Fruit fly (Drosophila melanogaster) whole organism, embryonic: ENCODE measurements around the gene CG17325.

Experiments
- Awh ChIP-seq: fragments of 200-800 bp; sonication (Bioruptor generic); IDR thresholded peaks from 2 replicates; pipeline ENCODE4, ENCODE4 v1.3.6; 2022; ENCODE audit warnings: missing biosample characterization, missing genetic modification characterization
- Bdp1 ChIP-seq: fragments of 200-800 bp; sonication (Bioruptor generic); optimal IDR thresholded peaks from 3 replicates; lab custom pipeline; 2016; ENCODE audit warnings: missing biosample characterization, missing genetic modification characterization
- Blimp-1 ChIP-seq: fragments of 200-800 bp; sonication (Bioruptor generic); optimal IDR thresholded peaks from 3 replicates; lab custom pipeline; 2018; ENCODE audit warnings: missing biosample characterization, missing genetic modification characterization, mild to moderate bottlenecking, moderate library complexity, missing genetic modification reagents
- CG10366 ChIP-seq: fragments of 200-800 bp; sonication (Bioruptor generic); IDR thresholded peaks from 2 replicates; pipeline ENCODE4 v1.3.6; 2022; ENCODE audit warnings: missing biosample characterization, missing genetic modification characterization
- CG11560 ChIP-seq: fragments of 200-800 bp; sonication (Bioruptor generic); IDR thresholded peaks from 3 replicates; pipeline ENCODE4 v1.3.6; 2022; ENCODE audit warnings: missing biosample characterization, missing genetic modification characterization
- CG11696 ChIP-seq: fragments of 200-800 bp; sonication (Bioruptor generic); IDR thresholded peaks from 2 replicates; pipeline ENCODE4 v1.3.6; 2022; ENCODE audit warnings: missing biosample characterization, missing genetic modification characterization
- CG12219 ChIP-seq: fragments of 200-800 bp; sonication (Bioruptor generic); optimal IDR thresholded peaks from 3 replicates; lab custom pipeline; 2018; ENCODE audit warnings: missing biosample characterization, mild to moderate bottlenecking, missing genetic modification characterization
- CG17802 ChIP-seq: fragments of 200-800 bp; sonication (Bioruptor generic); optimal IDR thresholded peaks from 2 replicates; lab custom pipeline; 2018; ENCODE audit warnings: missing biosample characterization, mild to moderate bottlenecking, missing genetic modification characterization, moderate library complexity
- CG17829 ChIP-seq: fragments of 200-800 bp; optimal IDR thresholded peaks from 2 replicates; lab custom pipeline; 2019; ENCODE audit warnings: missing biosample characterization, mild to moderate bottlenecking, missing genetic modification characterization, moderate library complexity
- CG34422 ChIP-seq: fragments of 200-800 bp; sonication (Bioruptor generic); IDR thresholded peaks from 3 replicates; pipeline ENCODE4 v1.3.6; 2022; ENCODE audit warnings: missing biosample characterization, missing genetic modification characterization
- CG3726 ChIP-seq: fragments of 200-800 bp; sonication (Bioruptor generic); IDR thresholded peaks from 3 replicates; pipeline ENCODE4, ENCODE4 v1.3.6; 2022; ENCODE audit warnings: missing biosample characterization, missing genetic modification characterization
- CG3847 ChIP-seq: fragments of 200-800 bp; sonication (Bioruptor generic); IDR thresholded peaks from 2 replicates; pipeline ENCODE4 v1.3.6; 2022; ENCODE audit warnings: missing biosample characterization, missing genetic modification characterization
- CG3995 ChIP-seq: fragments of 200-800 bp; sonication (Bioruptor generic); optimal IDR thresholded peaks from 3 replicates; lab custom pipeline; 2016; ENCODE audit warnings: missing biosample characterization, missing genetic modification characterization
- CG4328 ChIP-seq: fragments of 200-800 bp; sonication (Bioruptor generic); optimal IDR thresholded peaks from 3 replicates; lab custom pipeline; 2017; ENCODE audit warnings: missing biosample characterization, missing genetic modification reagents, missing genetic modification characterization
- CG43689 ChIP-seq: fragments of 200-800 bp; sonication (Bioruptor generic); IDR thresholded peaks from 2 replicates; pipeline ENCODE4 v1.3.6; 2022; ENCODE audit warnings: missing biosample characterization, missing genetic modification characterization
- CG6175 ChIP-seq: fragments of 200-800 bp; sonication (Bioruptor generic); IDR thresholded peaks from 3 replicates; pipeline ENCODE4 v1.3.6; 2022; ENCODE audit warnings: missing biosample characterization, missing genetic modification characterization
- CG6854 ChIP-seq: fragments of 200-800 bp; sonication (Bioruptor generic); optimal IDR thresholded peaks from 3 replicates; lab custom pipeline; 2017; ENCODE audit warnings: missing biosample characterization, mild to moderate bottlenecking, missing genetic modification characterization
- CG7271 ChIP-seq: fragments of 200-800 bp; sonication (Bioruptor generic); optimal IDR thresholded peaks from 2 replicates; lab custom pipeline; 2018; ENCODE audit warnings: missing biosample characterization, mild to moderate bottlenecking, missing genetic modification characterization, moderate library complexity
- CG7786 ChIP-seq: fragments of 200-800 bp; sonication (Bioruptor generic); optimal IDR thresholded peaks from 2 replicates; lab custom pipeline; 2016; ENCODE audit warnings: missing biosample characterization, missing genetic modification characterization
- CG8089 ChIP-seq: fragments of 200-800 bp; sonication (Bioruptor generic); optimal IDR thresholded peaks from 3 replicates; lab custom pipeline; 2016; ENCODE audit warnings: missing biosample characterization, missing genetic modification characterization
- CG8478 ChIP-seq: fragments of >200 bp; optimal IDR thresholded peaks from 2 replicates; lab custom pipeline; 2018
- CG8944 ChIP-seq: fragments of 200-800 bp; sonication (Bioruptor generic); optimal IDR thresholded peaks from 3 replicates; lab custom pipeline; 2016; ENCODE audit warnings: missing biosample characterization, missing genetic modification characterization
- CG9437 ChIP-seq: fragments of 200-800 bp; sonication (Bioruptor generic); optimal IDR thresholded peaks from 2 replicates; lab custom pipeline; 2018; ENCODE audit warnings: missing biosample characterization, mild to moderate bottlenecking, missing genetic modification characterization
- D19B ChIP-seq: fragments of 200-800 bp; sonication (Bioruptor generic); optimal IDR thresholded peaks from 2 replicates; lab custom pipeline; 2017; ENCODE audit warnings: missing biosample characterization, mild to moderate bottlenecking, missing genetic modification characterization
- Dek ChIP-seq: fragments of 200-800 bp; sonication (Bioruptor generic); optimal IDR thresholded peaks from 3 replicates; lab custom pipeline; 2019; ENCODE audit warnings: missing biosample characterization, mild to moderate bottlenecking, missing genetic modification characterization, moderate library complexity
- E2f2 ChIP-seq: fragments of 200-800 bp; sonication (Bioruptor generic); IDR thresholded peaks from 2 replicates; pipeline ENCODE4 v1.3.6; 2022; ENCODE audit warnings: missing biosample characterization, missing genetic modification characterization
- Ets97D ChIP-seq: fragments of 200-800 bp; sonication (Bioruptor generic); optimal IDR thresholded peaks from 3 replicates; lab custom pipeline; 2016; ENCODE audit warnings: missing biosample characterization, missing genetic modification characterization
- HHEX ChIP-seq: fragments of 200-800 bp; sonication (Bioruptor generic); optimal IDR thresholded peaks from 3 replicates; lab custom pipeline; 2017; ENCODE audit warnings: missing biosample characterization, mild to moderate bottlenecking, missing genetic modification characterization, missing genetic modification reagents
- Myb ChIP-seq: fragments of 200-800 bp; sonication (Bioruptor generic); optimal IDR thresholded peaks from 2 replicates; lab custom pipeline; 2016; ENCODE audit warnings: missing biosample characterization, missing genetic modification characterization
- Neu2 ChIP-seq: fragments of 200-800 bp; sonication (Bioruptor generic); optimal IDR thresholded peaks from 3 replicates; lab custom pipeline; 2016; ENCODE audit warnings: missing biosample characterization, missing genetic modification characterization, borderline replicate concordance
- Poxn ChIP-seq: fragments of 200-800 bp; sonication (Bioruptor generic); IDR thresholded peaks from 2 replicates; pipeline ENCODE4 v1.3.6; 2022; ENCODE audit warnings: missing biosample characterization, missing genetic modification characterization
- Sin3A ChIP-seq: fragments of >200 bp; optimal IDR thresholded peaks from 2 replicates; lab custom pipeline; 2018
- Trl ChIP-seq, 3 experiments: fragments of >200 bp in 2 of 3; fragments of 200-800 bp in 1 of 3; sonication (Bioruptor generic) in 1 of 3; optimal IDR thresholded peaks; 2 replicates in 1 of 3; 3 replicates in 2 of 3; lab custom pipeline; 2016 to 2017; ENCODE audit warnings: missing biosample characterization in 1 of 3, missing genetic modification characterization in 1 of 3
- YL-1 ChIP-seq: fragments of 200-800 bp; sonication (Bioruptor generic); optimal IDR thresholded peaks from 3 replicates; lab custom pipeline; 2017; ENCODE audit warnings: missing biosample characterization, mild to moderate bottlenecking, missing genetic modification characterization
- al ChIP-seq: fragments of 200-800 bp; sonication (Bioruptor generic); IDR thresholded peaks from 2 replicates; pipeline ENCODE4 v1.3.6; 2022; ENCODE audit warnings: missing biosample characterization, missing genetic modification characterization
- az2 ChIP-seq: fragments of 200-800 bp; sonication (Bioruptor generic); optimal IDR thresholded peaks from 3 replicates; lab custom pipeline; 2016; ENCODE audit warnings: missing biosample characterization, missing genetic modification characterization
- bbx ChIP-seq: fragments of 200-800 bp; sonication (Bioruptor generic); IDR thresholded peaks from 2 replicates; pipeline ENCODE4 v1.3.6; 2022; ENCODE audit warnings: missing biosample characterization, missing genetic modification characterization; ENCODE audit not compliant: partially characterized antibody
- bowl ChIP-seq: fragments of 200-800 bp; sonication (Bioruptor generic); IDR thresholded peaks from 2 replicates; pipeline ENCODE4 v1.3.6; 2022; ENCODE audit warnings: missing biosample characterization, missing genetic modification characterization
- bsh ChIP-seq, 2 experiments: fragments of 200-800 bp; sonication (Bioruptor generic); optimal IDR thresholded peaks; 2 replicates each; lab custom pipeline; 2017 to 2018; ENCODE audit warnings: mild to moderate bottlenecking in 2 of 2, missing biosample characterization in 2 of 2, missing genetic modification characterization in 2 of 2, moderate library complexity in 1 of 2
- chif ChIP-seq, 2 experiments: fragments of 200-800 bp; sonication (Bioruptor generic); optimal IDR thresholded peaks; 3 replicates each; lab custom pipeline; 2016; ENCODE audit warnings: missing biosample characterization in 2 of 2, missing genetic modification characterization in 2 of 2
- chn ChIP-seq: fragments of 200-800 bp; sonication (Bioruptor generic); optimal IDR thresholded peaks from 2 replicates; lab custom pipeline; 2016; ENCODE audit warnings: missing biosample characterization, missing genetic modification characterization
- esg ChIP-seq: fragments of 200-800 bp; sonication (Bioruptor generic); conservative IDR thresholded peaks from 2 replicates; pipeline ENCODE4 v1.3.6; 2022; ENCODE audit warnings: missing biosample characterization, missing genetic modification characterization
- grau ChIP-seq: fragments of 200-800 bp; optimal IDR thresholded peaks from 3 replicates; lab custom pipeline; 2019; ENCODE audit warnings: missing biosample characterization, mild to moderate bottlenecking, missing genetic modification characterization, moderate library complexity
- hbn ChIP-seq: fragments of 200-800 bp; sonication (Bioruptor generic); IDR thresholded peaks from 2 replicates; pipeline ENCODE4 v1.3.6; 2022; ENCODE audit warnings: missing biosample characterization, missing genetic modification characterization; ENCODE audit not compliant: partially characterized antibody
- lilli ChIP-seq: fragments of 200-800 bp; sonication (Bioruptor generic); optimal IDR thresholded peaks from 3 replicates; lab custom pipeline; 2016; ENCODE audit warnings: missing biosample characterization, missing genetic modification characterization
- lov ChIP-seq, 2 experiments: fragments of 200-800 bp in 1 of 2; fragments of >200 bp in 1 of 2; sonication (Bioruptor generic) in 1 of 2; IDR thresholded peaks in 1 of 2; optimal IDR thresholded peaks in 1 of 2; 2 replicates in 1 of 2; 3 replicates in 1 of 2; pipeline versions ENCODE4 v1.3.6 to Lab custom; 2017 to 2022; ENCODE audit warnings: missing biosample characterization in 1 of 2, missing genetic modification characterization in 1 of 2
- pros ChIP-seq: fragments of 200-800 bp; sonication (Bioruptor generic); optimal IDR thresholded peaks from 3 replicates; lab custom pipeline; 2019; ENCODE audit warnings: missing biosample characterization, mild to moderate bottlenecking, missing genetic modification characterization, moderate library complexity
- sna ChIP-seq: fragments of 200-800 bp; sonication (Bioruptor generic); IDR thresholded peaks from 2 replicates; pipeline ENCODE4 v1.3.6; 2022; ENCODE audit warnings: missing biosample characterization, missing genetic modification characterization; ENCODE audit not compliant: partially characterized antibody

The CG17325 gene

DNA sequence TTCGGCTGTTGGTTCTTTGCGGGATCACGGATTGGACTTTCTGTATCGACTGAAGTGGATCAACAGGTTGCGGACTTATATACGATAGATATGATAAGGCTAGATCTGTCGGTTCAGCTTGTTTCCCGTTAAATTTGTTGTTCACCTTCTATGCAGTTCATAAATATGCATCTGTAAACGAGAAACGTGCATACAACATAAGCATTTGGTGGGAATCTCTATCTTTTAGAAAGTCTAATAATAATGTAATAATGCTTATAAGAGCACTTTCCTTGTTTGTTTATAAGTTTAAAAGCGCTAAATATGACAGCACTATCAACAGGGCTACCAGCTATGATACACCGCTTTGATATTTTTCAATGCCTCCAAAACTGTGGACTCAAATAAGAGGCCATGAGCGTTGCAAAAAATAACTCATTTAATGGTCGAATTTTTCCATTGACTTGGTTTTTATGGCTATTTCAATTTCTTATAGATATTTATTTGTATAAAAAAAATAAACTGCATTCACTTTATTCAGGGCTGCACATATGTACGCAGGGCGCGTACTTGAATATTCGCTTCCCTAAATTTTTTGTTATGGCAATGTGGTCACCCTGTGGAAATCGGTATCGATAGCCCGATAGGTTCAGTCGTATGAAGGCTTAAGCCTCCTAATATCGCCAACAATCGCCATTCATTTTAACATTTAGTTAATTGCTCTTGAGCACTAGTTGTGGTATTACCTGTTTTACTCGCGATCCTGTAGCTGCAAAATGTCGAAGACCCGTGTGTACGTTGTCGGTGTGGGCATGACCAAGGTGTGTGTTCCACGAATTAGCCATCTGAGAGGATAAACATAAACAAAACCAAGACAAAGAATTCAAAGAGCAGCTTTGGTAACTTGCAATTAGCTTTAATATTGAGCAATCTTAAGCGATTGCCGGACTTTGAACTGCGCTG lies 18.4 kb downstream of the CG17325 start, which contains the start of the genes CG17597 and ScpX (continued):
- TF ChIP-seq al (no peak; the same call in 1 of the 2 replicates), CG3995 (peak; percentile 24), lov (optimal IDR thresholded peaks at IDR 0.05; lab: Kevin White, UChicago) (no peak), lov (GFP tag; IDR thresholded peaks at IDR 0.05; lab: Robert Waterston, UW) (no peak), hbn (peak; percentile 76), CG4328 (GFP tag; lab: Kevin White, UChicago) (peak; percentile 29), Dek (tag; lab: Kevin White, UChicago) (peak; percentile 47), Sin3A (lab: Kevin White, UChicago) (peak; percentile 71), Bdp1 (GFP tag; lab: Kevin White, UChicago) (peak; percentile 13), D19B (GFP tag; lab: Kevin White, UChicago) (peak; percentile 44), YL-1 (GFP tag; lab: Kevin White, UChicago) (peak; percentile 56), az2 (GFP tag; lab: Kevin White, UChicago) (peak; percentile 63), HHEX (peak; percentile 39), bsh (GFP tag; optimal IDR thresholded peaks at IDR 0.05; lab: Kevin White, UChicago) (peak; percentile 48 to 56), Trl (optimal IDR thresholded peaks at IDR 0.05; lab: Kevin White, UChicago) (no peak), Trl (GFP tag; optimal IDR thresholded peaks at IDR 0.05; lab: Kevin White, UChicago) (peak; percentile 61), Neu2 (peak; percentile 49), CG7786 (GFP tag; lab: Kevin White, UChicago) (peak; percentile 43), bowl (GFP tag; lab: Robert Waterston, UW) (no peak), CG11560 (peak; percentile 82), bbx (GFP tag; lab: Robert Waterston, UW) (peak; percentile 91), chn (GFP tag; lab: Kevin White, UChicago) (peak; percentile 72), CG3847 (GFP tag; lab: Robert Waterston, UW) (peak; percentile 55), CG17802 (tag; lab: Kevin White, UChicago) (peak; percentile 48), CG12219 (GFP tag; lab: Kevin White, UChicago) (peak; percentile 50), esg (GFP tag; lab: Robert Waterston, UW) (no peak), CG43689 (GFP tag; lab: Robert Waterston, UW) (no peak), CG3726 (no peak), Awh (GFP tag; lab: Robert Waterston, UW) (no peak), lilli (GFP tag; lab: Kevin White, UChicago) (peak; percentile 78), Blimp-1 (GFP tag; lab: Kevin White, UChicago) (peak; percentile 64), CG11696 (no peak), Myb (GFP tag; lab: Kevin White, UChicago) (peak; percentile 27), CG8944 (peak; percentile 46), Poxn (GFP tag; lab: Robert Waterston, UW) (no peak), pros (no peak), grau (tag; lab: Kevin White, UChicago) (peak; percentile 69), CG6854 (GFP tag; lab: Kevin White, UChicago) (peak; percentile 45), sna (GFP tag; lab: Robert Waterston, UW) (0 out of 2 replicates have a peak, but pooled peaks have one; percentile 77), CG9437 (GFP tag; lab: Kevin White, UChicago) (peak; percentile 56), Ets97D (GFP tag; lab: Kevin White, UChicago) (peak; percentile 77), chif (GFP tag; optimal IDR thresholded peaks at IDR 0.05; lab: Kevin White, UChicago) (peak; percentile 22 to 75), CG17829 (tag; lab: Kevin White, UChicago) (peak; percentile 67), CG6175 (GFP tag; lab: Robert Waterston, UW) (no peak), CG10366 (GFP tag; lab: Robert Waterston, UW) (peak; percentile 29), CG8089 (no peak), CG34422 (GFP tag; lab: Robert Waterston, UW) (0 out of 3 replicates have a peak, but pooled peaks have one; percentile 55), CG8478 (lab: Kevin White, UChicago) (no peak), E2f2 (GFP tag; lab: Robert Waterston, UW) (peak; percentile 92), CG7271 (tag; lab: Kevin White, UChicago) (no peak)
